Fruit fly (Drosophila melanogaster) whole organism, prepupa: Measurements from ENCODE around the gene CG3368.

Source experiments
- Blimp-1 ChIP-seq: fragments of 200-800 bp; sonication (Bioruptor generic); optimal IDR thresholded peaks from 3 replicates; lab custom pipeline; 2017; ENCODE audit warnings: missing biosample characterization, missing genetic modification characterization, mild to moderate bottlenecking, moderate library complexity, missing genetic modification reagents
- CG10631 ChIP-seq: fragments of 200-800 bp; sonication (Bioruptor generic); optimal IDR thresholded peaks from 2 replicates; lab custom pipeline; 2016; ENCODE audit warnings: missing biosample characterization, missing genetic modification characterization
- CG10669 ChIP-seq: fragments of 200-800 bp; sonication (Bioruptor generic); optimal IDR thresholded peaks from 3 replicates; lab custom pipeline; 2018; ENCODE audit warnings: missing biosample characterization, mild to moderate bottlenecking, missing genetic modification characterization, moderate library complexity
- CG11294 ChIP-seq: fragments of 200-800 bp; sonication (Bioruptor generic); IDR thresholded peaks from 2 replicates; pipeline ENCODE4 v1.3.6; 2022; ENCODE audit warnings: missing biosample characterization, missing genetic modification characterization
- CG11902 ChIP-seq: fragments of 200-800 bp; sonication (Bioruptor generic); optimal IDR thresholded peaks from 3 replicates; lab custom pipeline; 2016; ENCODE audit warnings: missing biosample characterization, missing genetic modification characterization
- CG15336 ChIP-seq: fragments of 200-800 bp; sonication (Bioruptor generic); IDR thresholded peaks from 2 replicates; pipeline ENCODE4 v1.3.6; 2022; ENCODE audit warnings: missing biosample characterization, missing genetic modification characterization
- CG1621 ChIP-seq: fragments of 200-800 bp; sonication (Bioruptor generic); optimal IDR thresholded peaks from 3 replicates; lab custom pipeline; 2018; ENCODE audit warnings: missing biosample characterization, mild to moderate bottlenecking, missing genetic modification characterization
- CG16779 ChIP-seq: fragments of 200-800 bp; sonication (Bioruptor generic); optimal IDR thresholded peaks from 3 replicates; lab custom pipeline; 2017; ENCODE audit warnings: missing biosample characterization, mild to moderate bottlenecking, missing genetic modification characterization
- CG31627 ChIP-seq: fragments of 200-800 bp; sonication (Bioruptor generic); optimal IDR thresholded peaks from 3 replicates; lab custom pipeline; 2016; ENCODE audit warnings: missing biosample characterization, missing genetic modification characterization
- CG32006 ChIP-seq: fragments of 200-800 bp; sonication (Bioruptor generic); optimal IDR thresholded peaks from 3 replicates; lab custom pipeline; 2017; ENCODE audit warnings: missing biosample characterization, mild to moderate bottlenecking, missing genetic modification characterization
- CG34406 ChIP-seq: fragments of 200-800 bp; sonication (Bioruptor generic); optimal IDR thresholded peaks from 3 replicates; lab custom pipeline; 2016; ENCODE audit warnings: missing biosample characterization, missing genetic modification characterization
- CG3919 ChIP-seq: fragments of 200-800 bp; sonication (Bioruptor generic); optimal IDR thresholded peaks from 3 replicates; lab custom pipeline; 2016; ENCODE audit warnings: missing biosample characterization, missing genetic modification characterization
- CG4318 ChIP-seq: fragments of 200-800 bp; sonication (Bioruptor generic); optimal IDR thresholded peaks from 3 replicates; lab custom pipeline; 2017; ENCODE audit warnings: missing biosample characterization, mild to moderate bottlenecking, missing genetic modification characterization
- CG6163 ChIP-seq: fragments of 200-800 bp; sonication (Bioruptor generic); IDR thresholded peaks from 3 replicates; pipeline ENCODE4 v1.3.6; 2022; ENCODE audit warnings: missing biosample characterization, missing genetic modification characterization
- CG6276 ChIP-seq: fragments of 200-800 bp; sonication (Bioruptor generic); optimal IDR thresholded peaks from 2 replicates; lab custom pipeline; 2017; ENCODE audit warnings: missing biosample characterization, mild to moderate bottlenecking, missing genetic modification characterization
- CG6808 ChIP-seq: fragments of 200-800 bp; sonication (Bioruptor generic); optimal IDR thresholded peaks from 3 replicates; lab custom pipeline; 2017; ENCODE audit warnings: missing biosample characterization, missing genetic modification characterization, mild to moderate bottlenecking, moderate library complexity, missing genetic modification reagents
- CG7368 ChIP-seq: fragments of 200-800 bp; sonication (Bioruptor generic); optimal IDR thresholded peaks from 3 replicates; lab custom pipeline; 2016; ENCODE audit warnings: missing biosample characterization, missing genetic modification characterization
- CG8119 ChIP-seq: fragments of 200-800 bp; sonication (Bioruptor generic); IDR thresholded peaks from 3 replicates; pipeline ENCODE4 v1.3.6; 2022; ENCODE audit warnings: missing biosample characterization, missing genetic modification characterization
- CG8632 ChIP-seq: fragments of 200-800 bp; sonication (Bioruptor generic); optimal IDR thresholded peaks from 3 replicates; lab custom pipeline; 2016; ENCODE audit warnings: missing biosample characterization, missing genetic modification characterization
- CG9139 ChIP-seq: fragments of 200-800 bp; sonication (Bioruptor generic); optimal IDR thresholded peaks from 3 replicates; lab custom pipeline; 2017; ENCODE audit warnings: missing biosample characterization, mild to moderate bottlenecking, missing genetic modification characterization
- Eip75B ChIP-seq: fragments of 200-800 bp; sonication (Bioruptor generic); optimal IDR thresholded peaks from 3 replicates; lab custom pipeline; 2016; ENCODE audit warnings: missing biosample characterization, missing genetic modification characterization
- Eip78C ChIP-seq: fragments of 200-800 bp; sonication (Bioruptor generic); peaks from one replicate; lab custom pipeline; 2016; ENCODE audit warnings: missing biosample characterization, missing genetic modification characterization
- Ets96B ChIP-seq: fragments of 200-800 bp; optimal IDR thresholded peaks from 2 replicates; lab custom pipeline; 2019; ENCODE audit warnings: missing biosample characterization, mild to moderate bottlenecking, missing genetic modification characterization, moderate library complexity
- Gug ChIP-seq: fragments of 200-800 bp; sonication (Bioruptor generic); IDR thresholded peaks from 2 replicates; pipeline ENCODE4 v1.3.6; 2022; ENCODE audit warnings: missing biosample characterization, missing genetic modification characterization
- Hr39 ChIP-seq: fragments of 200-800 bp; sonication (Bioruptor generic); optimal IDR thresholded peaks from 2 replicates; lab custom pipeline; 2016; ENCODE audit warnings: missing biosample characterization, missing genetic modification characterization
- Lpt ChIP-seq: fragments of 200-800 bp; sonication (Bioruptor generic); optimal IDR thresholded peaks from 3 replicates; lab custom pipeline; 2016; ENCODE audit warnings: missing biosample characterization, missing genetic modification characterization
- Met ChIP-seq: fragments of 200-800 bp; sonication (Bioruptor generic); optimal IDR thresholded peaks from 3 replicates; lab custom pipeline; 2016; ENCODE audit warnings: missing biosample characterization, missing genetic modification characterization
- OdsH ChIP-seq: fragments of 200-800 bp; sonication (Bioruptor generic); optimal IDR thresholded peaks from 3 replicates; lab custom pipeline; 2016; ENCODE audit warnings: missing biosample characterization, missing genetic modification characterization
- Smox ChIP-seq: fragments of 200-800 bp; sonication (Bioruptor generic); optimal IDR thresholded peaks from 3 replicates; lab custom pipeline; 2016; ENCODE audit warnings: missing biosample characterization, missing genetic modification characterization
- Sox14 ChIP-seq: fragments of 200-800 bp; sonication (Bioruptor generic); optimal IDR thresholded peaks from 3 replicates; lab custom pipeline; 2016; ENCODE audit warnings: missing biosample characterization, missing genetic modification characterization
- Sox15 ChIP-seq: fragments of 200-800 bp; sonication (Bioruptor generic); optimal IDR thresholded peaks from 3 replicates; lab custom pipeline; 2016; ENCODE audit warnings: missing biosample characterization, missing genetic modification characterization
- achi ChIP-seq: fragments of 200-800 bp; sonication (Bioruptor generic); optimal IDR thresholded peaks from 3 replicates; lab custom pipeline; 2016; ENCODE audit warnings: missing biosample characterization, missing genetic modification characterization
- acj6 ChIP-seq: fragments of 200-800 bp; sonication (Bioruptor generic); optimal IDR thresholded peaks from 3 replicates; lab custom pipeline; 2016; ENCODE audit warnings: missing biosample characterization, missing genetic modification characterization
- dac ChIP-seq: fragments of 200-800 bp; sonication (Bioruptor generic); optimal IDR thresholded peaks from 2 replicates; lab custom pipeline; 2017; ENCODE audit warnings: missing biosample characterization, mild to moderate bottlenecking, missing genetic modification characterization
- eg ChIP-seq: fragments of 200-800 bp; sonication (Bioruptor generic); IDR thresholded peaks from 3 replicates; pipeline ENCODE4 v1.3.6; 2022; ENCODE audit warnings: missing biosample characterization, missing genetic modification characterization
- esn ChIP-seq: fragments of 200-800 bp; sonication (Bioruptor generic); optimal IDR thresholded peaks from 2 replicates; lab custom pipeline; 2016; ENCODE audit warnings: missing biosample characterization, mild to moderate bottlenecking, missing genetic modification characterization, moderate library complexity
- fd59A ChIP-seq: fragments of 200-800 bp; sonication (Bioruptor generic); optimal IDR thresholded peaks from 2 replicates; lab custom pipeline; 2017; ENCODE audit warnings: missing biosample characterization, mild to moderate bottlenecking, missing genetic modification characterization, missing genetic modification reagents
- fd85E ChIP-seq: fragments of 200-800 bp; sonication (Bioruptor generic); optimal IDR thresholded peaks from 3 replicates; lab custom pipeline; 2016; ENCODE audit warnings: missing biosample characterization, missing genetic modification characterization
- lz ChIP-seq: fragments of 200-800 bp; sonication (Bioruptor generic); optimal IDR thresholded peaks from 3 replicates; lab custom pipeline; 2016; ENCODE audit warnings: missing biosample characterization, missing genetic modification characterization
- net ChIP-seq: fragments of 200-800 bp; sonication (Bioruptor generic); optimal IDR thresholded peaks from 3 replicates; lab custom pipeline; 2016; ENCODE audit warnings: missing biosample characterization, missing genetic modification characterization
- pdm3 ChIP-seq: fragments of 200-800 bp; sonication (Bioruptor generic); optimal IDR thresholded peaks from 3 replicates; lab custom pipeline; 2016; ENCODE audit warnings: missing biosample characterization, missing genetic modification characterization
- salr ChIP-seq, 2 experiments: fragments of 200-800 bp; sonication (Bioruptor generic); optimal IDR thresholded peaks; 3 replicates each; lab custom pipeline; 2016 to 2018; ENCODE audit warnings: missing biosample characterization in 2 of 2, missing genetic modification characterization in 2 of 2, mild to moderate bottlenecking in 1 of 2
- spab ChIP-seq: fragments of 200-800 bp; sonication (Bioruptor generic); optimal IDR thresholded peaks from 2 replicates; lab custom pipeline; 2017; ENCODE audit warnings: missing biosample characterization, mild to moderate bottlenecking, missing genetic modification characterization, missing genetic modification reagents
- ss ChIP-seq, 2 experiments: fragments of 200-800 bp; sonication (Bioruptor generic); optimal IDR thresholded peaks; 2 replicates in 1 of 2; 3 replicates in 1 of 2; lab custom pipeline; 2017 to 2018; ENCODE audit warnings: mild to moderate bottlenecking in 2 of 2, missing biosample characterization in 2 of 2, missing genetic modification characterization in 2 of 2, moderate library complexity in 1 of 2
- svp ChIP-seq: fragments of 200-800 bp; sonication (Bioruptor generic); peaks from one replicate; lab custom pipeline; 2016; ENCODE audit warnings: missing biosample characterization, missing genetic modification characterization
- vri ChIP-seq: fragments of 200-800 bp; sonication (Bioruptor generic); optimal IDR thresholded peaks from 3 replicates; lab custom pipeline; 2016; ENCODE audit warnings: missing biosample characterization, mild to moderate bottlenecking, missing genetic modification characterization

The CG3368 gene

DNA sequence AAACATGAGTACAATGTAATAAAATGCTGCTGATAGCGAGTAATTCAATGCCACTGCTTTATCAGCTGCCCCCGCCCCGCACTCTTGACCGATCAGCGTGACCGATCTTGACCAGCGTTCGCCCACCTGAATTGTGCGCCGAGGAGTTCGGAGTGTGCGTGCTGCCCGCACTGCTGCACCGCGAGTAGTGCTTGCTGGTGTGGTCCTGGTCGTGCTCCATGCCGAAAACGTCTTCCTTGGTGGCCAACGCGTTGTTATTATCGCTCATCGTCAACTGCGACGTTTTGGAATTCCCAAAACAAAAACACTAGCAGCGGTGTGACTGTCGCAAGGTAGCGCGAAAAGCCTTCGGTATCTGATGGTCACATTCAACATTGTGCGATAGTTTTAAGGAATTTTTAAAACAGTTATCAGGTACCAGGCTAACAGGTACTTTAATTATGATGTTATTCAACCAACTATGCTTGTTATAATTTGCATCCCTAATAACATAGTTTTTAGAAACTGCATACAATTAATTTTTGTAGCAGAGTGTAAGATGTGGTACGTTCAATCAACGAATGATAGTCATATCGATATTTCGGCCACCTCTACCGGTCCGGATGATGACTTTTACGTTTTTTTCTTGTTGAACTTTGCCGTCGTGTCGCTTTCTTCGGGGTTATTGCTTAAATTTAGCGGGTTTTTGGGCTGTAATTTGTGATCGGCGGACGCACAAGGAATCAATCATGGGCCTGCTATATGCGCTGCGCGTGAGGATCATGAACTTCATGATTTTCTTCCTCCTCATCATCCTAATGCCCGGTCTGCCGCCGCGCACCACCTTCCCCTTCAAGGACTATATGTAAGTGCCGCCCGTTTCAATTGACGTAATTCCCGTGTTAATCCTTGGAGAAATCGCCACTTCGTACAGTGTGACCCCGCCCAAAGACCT, 4.9 kb downstream of the CG3368 start, which contains the start of the genes bigmax and Hmu (continued):
- peak; percentile 89 for TF ChIP-seq lz (GFP tag; lab: Kevin White, UChicago)
- peak; percentile 85 for TF ChIP-seq esn (GFP tag; lab: Kevin White, UChicago)
- peak; percentile 52 for TF ChIP-seq CG10669
- TF ChIP-seq CG10631 (GFP tag; lab: Kevin White, UChicago), result peak; percentile 84
- peak; percentile 71 for TF ChIP-seq CG34406
- TF ChIP-seq eg (GFP tag; lab: Robert Waterston, UW), result peak; percentile 85
- TF ChIP-seq Lpt (GFP tag; lab: Kevin White, UChicago), result peak; percentile 65
- peak; percentile 71 for TF ChIP-seq CG11902 (GFP tag; lab: Kevin White, UChicago)
- TF ChIP-seq CG8119, result peak; percentile 62; the same call in 2 of the 3 replicates
- TF ChIP-seq Gug (GFP tag; lab: Robert Waterston, UW), result peak; percentile 72
- peak in 1 of 2 experiments; percentile 25 for TF ChIP-seq salr (GFP tag; optimal IDR thresholded peaks at IDR 0.05; lab: Kevin White, UChicago)
- peak; percentile 73 for TF ChIP-seq CG6163 (GFP tag; lab: Robert Waterston, UW)
- TF ChIP-seq CG16779 (tag; lab: Kevin White, UChicago), result no peak
- TF ChIP-seq Blimp-1 (GFP tag; lab: Kevin White, UChicago), result no peak
- peak; percentile 75 for TF ChIP-seq achi
- TF ChIP-seq dac (GFP tag; lab: Kevin White, UChicago), result peak; percentile 49
- peak; percentile 40; the same call in 1 of the 2 replicates for TF ChIP-seq CG15336 (GFP tag; lab: Robert Waterston, UW)
- peak; percentile 80 for TF ChIP-seq Sox15 (GFP tag; lab: Kevin White, UChicago)
- TF ChIP-seq CG7368 (GFP tag; lab: Kevin White, UChicago), result peak; percentile 69
- peak; percentile 76 for TF ChIP-seq pdm3 (GFP tag; lab: Kevin White, UChicago)
- TF ChIP-seq CG31627 (GFP tag; lab: Kevin White, UChicago), result peak; percentile 92
- peak; percentile 58 for TF ChIP-seq CG8632 (GFP tag; lab: Kevin White, UChicago)
- peak; percentile 77 for TF ChIP-seq CG32006 (GFP tag; lab: Kevin White, UChicago)
- peak; percentile 19 for TF ChIP-seq fd59A (GFP tag; lab: Kevin White, UChicago)
- no peak for TF ChIP-seq CG6808
- TF ChIP-seq CG9139 (GFP tag; lab: Kevin White, UChicago), result no peak
- peak; percentile 68 for TF ChIP-seq vri (GFP tag; lab: Kevin White, UChicago)
- TF ChIP-seq Met (GFP tag; lab: Kevin White, UChicago), result peak; percentile 72
- peak; percentile 89 for TF ChIP-seq Eip78C (GFP tag; lab: Kevin White, UChicago)
- peak; percentile 87 for TF ChIP-seq Hr39
- TF ChIP-seq CG1621 (tag; lab: Kevin White, UChicago), result peak; percentile 90

DNA sequence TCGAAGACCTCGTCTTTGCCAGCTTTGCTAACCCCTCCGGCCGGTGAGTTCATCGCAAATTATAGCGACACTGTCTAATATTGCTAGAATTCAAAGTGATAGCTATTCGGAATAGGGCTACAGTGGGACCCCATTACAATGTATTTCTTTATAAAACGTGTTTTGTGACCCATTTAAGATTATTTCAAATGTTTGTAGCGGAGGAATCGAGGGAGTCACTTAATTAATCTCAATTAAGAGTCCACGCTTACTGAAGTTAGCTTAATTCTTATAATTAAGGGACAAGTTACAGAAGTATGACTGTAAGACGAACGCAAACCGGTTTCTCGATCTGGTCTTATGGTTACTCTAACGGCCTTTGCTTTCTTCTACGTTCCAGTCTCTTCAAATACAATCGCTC, 6.1 kb downstream of the CG3368 start:
- TF ChIP-seq spab (GFP tag; lab: Kevin White, UChicago), result no peak
- peak; percentile 26 for TF ChIP-seq pdm3 (GFP tag; lab: Kevin White, UChicago)
- no peak for TF ChIP-seq Smox (GFP tag; lab: Kevin White, UChicago)
- peak; percentile 44 for TF ChIP-seq Sox14
- TF ChIP-seq Ets96B (tag; lab: Kevin White, UChicago), result no peak
- TF ChIP-seq CG11902 (GFP tag; lab: Kevin White, UChicago), result no peak
- TF ChIP-seq CG4318 (GFP tag; lab: Kevin White, UChicago), result no peak
- no peak for TF ChIP-seq CG6808
- peak; percentile 4 for TF ChIP-seq acj6
- no peak for TF ChIP-seq dac (GFP tag; lab: Kevin White, UChicago)
- TF ChIP-seq ss (GFP tag; optimal IDR thresholded peaks at IDR 0.05; lab: Kevin White, UChicago), result no peak
- no peak for TF ChIP-seq fd59A (GFP tag; lab: Kevin White, UChicago)
- TF ChIP-seq OdsH (GFP tag; lab: Kevin White, UChicago), result peak; percentile 29
- TF ChIP-seq CG15336 (GFP tag; lab: Robert Waterston, UW), result peak; percentile 63; the same call in 1 of the 2 replicates
- no peak for TF ChIP-seq achi
- TF ChIP-seq CG34406, result no peak
- no peak for TF ChIP-seq CG7368 (GFP tag; lab: Kevin White, UChicago)
- no peak for TF ChIP-seq CG31627 (GFP tag; lab: Kevin White, UChicago)
- peak; percentile 44 for TF ChIP-seq CG3919 (GFP tag; lab: Kevin White, UChicago)
- TF ChIP-seq net (GFP tag; lab: Kevin White, UChicago), result peak; percentile 1
- peak; percentile 31 for TF ChIP-seq svp (GFP tag; lab: Kevin White, UChicago)
- peak; percentile 43 for TF ChIP-seq CG6276
- TF ChIP-seq CG8119, result no peak; the same call in 2 of the 3 replicates
- TF ChIP-seq CG6163 (GFP tag; lab: Robert Waterston, UW), result peak; percentile 68; the same call in 2 of the 3 replicates
- TF ChIP-seq CG11294 (GFP tag; lab: Robert Waterston, UW), result no peak
- TF ChIP-seq CG1621 (tag; lab: Kevin White, UChicago), result no peak
- no peak for TF ChIP-seq Eip75B (GFP tag; lab: Kevin White, UChicago)
- TF ChIP-seq fd85E, result no peak
